Fruit fly (Drosophila melanogaster) Kc167 (cell line): ENCODE data around the gene CG17207.

Source experiments
- Myc ChIP-seq: fragments of >200 bp; optimal IDR thresholded peaks from 2 replicates; lab custom pipeline; 2017; ENCODE audit warnings: missing external identifiers
- Sin3A ChIP-seq: fragments of >200 bp; optimal IDR thresholded peaks from 2 replicates; lab custom pipeline; 2018; ENCODE audit warnings: missing external identifiers
- h ChIP-seq: fragments of >200 bp; optimal IDR thresholded peaks from 3 replicates; lab custom pipeline; 2018; ENCODE audit warnings: missing external identifiers
- insv ChIP-seq: fragments of >200 bp; optimal IDR thresholded peaks from 3 replicates; lab custom pipeline; 2018; ENCODE audit warnings: missing external identifiers
- psq ChIP-seq: fragments of >200 bp; optimal IDR thresholded peaks from 2 replicates; lab custom pipeline; 2017; ENCODE audit warnings: missing external identifiers
- ttk ChIP-seq: sonication (Bioruptor generic); optimal IDR thresholded peaks from 2 replicates; lab custom pipeline; 2017; ENCODE audit warnings: missing external identifiers

DNA sequence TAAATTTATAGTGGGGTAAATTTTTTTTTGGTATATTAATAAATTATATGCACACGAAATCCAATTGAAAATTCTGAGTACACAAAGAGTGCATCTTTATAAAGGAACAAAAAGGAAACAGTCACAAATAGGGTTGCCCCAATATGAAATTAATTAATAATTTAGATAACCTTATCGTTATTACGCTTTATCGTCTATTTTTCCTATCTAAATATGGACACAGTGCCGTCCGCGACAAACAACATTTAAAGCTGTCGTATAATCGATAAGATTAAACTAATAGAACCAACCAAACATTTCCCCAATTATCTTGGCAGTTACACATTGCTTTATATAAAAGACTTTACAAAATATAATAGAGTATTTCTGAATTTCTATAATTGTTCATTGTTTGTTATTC lies 40.9 kb downstream of the CG17207 start:
- TF ChIP-seq Sin3A (lab: Kevin White, UChicago): no peak
- TF ChIP-seq h (lab: Kevin White, UChicago): no peak
- TF ChIP-seq psq: no peak
- no peak for TF ChIP-seq insv (lab: Kevin White, UChicago)
- no peak for TF ChIP-seq ttk (lab: Kevin White, UChicago)
- TF ChIP-seq Myc (lab: Kevin White, UChicago): no peak
